Worm (Caenorhabditis elegans) whole organism, early embryonic: ENCODE data around the gene srbc-6.

Experiments
- F13C5.2 ChIP-seq: sonication (generic microtip); optimal IDR thresholded peaks from 2 replicates; lab custom pipeline; 2017; ENCODE audit warnings: mild to moderate bottlenecking, missing genetic modification characterization, inconsistent platforms, missing compliant biosample characterization
- ama-1 ChIP-seq: fragments of 150-350 bp; optimal IDR thresholded peaks from 2 replicates; lab custom pipeline; 2014
- ceh-13 ChIP-seq: fragments of 200-800 bp; sonication (Bioruptor generic); optimal IDR thresholded peaks from 2 replicates; lab custom pipeline; 2018; ENCODE audit warnings: mild to moderate bottlenecking, missing genetic modification characterization, missing compliant biosample characterization
- ets-7 ChIP-seq: sonication (generic microtip); optimal IDR thresholded peaks from 2 replicates; lab custom pipeline; 2016; ENCODE audit warnings: missing genotype, missing genetic modification characterization, missing compliant biosample characterization
- flt-1 ChIP-seq: fragments of 200-800 bp; sonication (Bioruptor generic); IDR thresholded peaks from 2 replicates; pipeline ENCODE4 v1.3.6; 2022; ENCODE audit warnings: missing genetic modification characterization, missing compliant biosample characterization
- hmbx-1 ChIP-seq: sonication (generic microtip); optimal IDR thresholded peaks from 2 replicates; lab custom pipeline; 2016; ENCODE audit warnings: mild to moderate bottlenecking, missing genetic modification characterization, missing compliant biosample characterization
- hmg-4 ChIP-seq: fragments of 200-800 bp; sonication (Bioruptor generic); optimal IDR thresholded peaks from 2 replicates; lab custom pipeline; 2018; ENCODE audit warnings: mild to moderate bottlenecking, missing genetic modification characterization, missing compliant biosample characterization
- hnd-1 ChIP-seq: sonication (generic microtip); optimal IDR thresholded peaks from 2 replicates; lab custom pipeline; 2016; ENCODE audit warnings: missing genetic modification characterization, missing compliant biosample characterization
- pes-1 ChIP-seq: fragments of 200-800 bp; sonication (Bioruptor generic); IDR thresholded peaks from 2 replicates; pipeline ENCODE4 v1.3.6; 2022; ENCODE audit warnings: missing genetic modification reagents, missing genetic modification characterization, missing compliant biosample characterization
- scrt-1 ChIP-seq: fragments of 200-800 bp; sonication (Bioruptor generic); IDR thresholded peaks from 2 replicates; pipeline ENCODE4 v1.3.6; 2022; ENCODE audit warnings: missing genetic modification characterization, missing compliant biosample characterization
- sea-1 ChIP-seq: fragments of 200-800 bp; sonication (Bioruptor generic); conservative IDR thresholded peaks from 2 replicates; pipeline ENCODE4 v1.3.6; 2022; ENCODE audit warnings: missing genetic modification characterization, missing compliant biosample characterization
- tbx-37 ChIP-seq: fragments of 200-800 bp; sonication (Bioruptor generic); conservative IDR thresholded peaks from 2 replicates; pipeline ENCODE4 v1.3.6; 2022; ENCODE audit warnings: missing genetic modification reagents, missing genetic modification characterization, missing compliant biosample characterization

- no peak for TF ChIP-seq ama-1
- no peak for TF ChIP-seq tbx-37 (GFP tag; lab: Robert Waterston, UW)
- TF ChIP-seq flt-1 (GFP tag; lab: Robert Waterston, UW) = no peak
- no peak for TF ChIP-seq pes-1 (GFP tag; lab: Robert Waterston, UW)
- no peak for TF ChIP-seq F13C5.2
- no peak for TF ChIP-seq sea-1 (GFP tag; lab: Robert Waterston, UW)
- TF ChIP-seq hmg-4 (GFP tag; lab: Kevin White, UChicago) = no peak
- TF ChIP-seq hmbx-1 (tag; lab: Kevin White, UChicago) = no peak
- no peak for TF ChIP-seq hnd-1
- TF ChIP-seq ceh-13 = no peak
- TF ChIP-seq ets-7 (tag; lab: Kevin White, UChicago) = no peak
- no peak for TF ChIP-seq scrt-1 (GFP tag; lab: Robert Waterston, UW)
Measured at ce11 chrV:3162299-3162698, 7.6 kb upstream of the srbc-6 start.
